Worm (Caenorhabditis elegans) whole organism, L1 larva: ENCODE data around the gene fkh-7.

Source experiments
- C04F5.9 ChIP-seq: sonication (generic microtip); optimal IDR thresholded peaks from 2 replicates; lab custom pipeline; 2016; ENCODE audit warnings: missing genetic modification characterization, missing compliant biosample characterization
- C16A3.4 ChIP-seq: fragments of 150-350 bp; optimal IDR thresholded peaks from 2 replicates; lab custom pipeline; 2014; ENCODE audit warnings: missing biosample characterization, missing genetic modification characterization
- F16B12.6 ChIP-seq: fragments of 150-350 bp; optimal IDR thresholded peaks from 2 replicates; lab custom pipeline; 2014; ENCODE audit warnings: missing biosample characterization, missing genetic modification characterization
- Y116A8C.19 ChIP-seq: sonication (generic microtip); optimal IDR thresholded peaks from 2 replicates; lab custom pipeline; 2016; ENCODE audit warnings: missing compliant biosample characterization, missing genetic modification characterization, borderline replicate concordance
- blmp-1 ChIP-seq: fragments of 150-350 bp; optimal IDR thresholded peaks from 2 replicates; lab custom pipeline; 2014; ENCODE audit warnings: missing biosample characterization, missing genetic modification characterization
- ceh-63 ChIP-seq: fragments of 200-800 bp; sonication (Bioruptor generic); optimal IDR thresholded peaks from 2 replicates; lab custom pipeline; 2018; ENCODE audit warnings: mild to moderate bottlenecking, missing genetic modification characterization, missing compliant biosample characterization
- ceh-8 ChIP-seq: fragments of 200-800 bp; sonication (Bioruptor generic); optimal IDR thresholded peaks from 2 replicates; lab custom pipeline; 2018; ENCODE audit warnings: mild to moderate bottlenecking, missing genetic modification characterization, moderate library complexity, missing compliant biosample characterization
- ceh-82 ChIP-seq, 3 experiments: fragments of 150-350 bp in 1 of 3; sonication (generic microtip) in 2 of 3; optimal IDR thresholded peaks; 2 replicates each; lab custom pipeline; 2014 to 2017; ENCODE audit warnings: missing biosample characterization in 3 of 3, missing genetic modification characterization in 3 of 3
- ceh-88 ChIP-seq: fragments of 200-800 bp; sonication (Bioruptor generic); IDR thresholded peaks from 2 replicates; pipeline ENCODE4 v1.3.6; 2022; ENCODE audit warnings: missing genetic modification characterization, missing compliant biosample characterization
- ceh-90 ChIP-seq: sonication (generic microtip); optimal IDR thresholded peaks from 2 replicates; lab custom pipeline; 2016; ENCODE audit warnings: missing genetic modification characterization, missing compliant biosample characterization
- dsc-1 ChIP-seq: sonication (generic microtip); optimal IDR thresholded peaks from 2 replicates; lab custom pipeline; 2016; ENCODE audit warnings: mild to moderate bottlenecking, missing genetic modification characterization, missing compliant biosample characterization
- efl-1 ChIP-seq, 4 experiments: fragments of 150-350 bp; optimal IDR thresholded peaks in 3 of 4; peaks in 1 of 4; 1 replicate in 1 of 4; 2 replicates in 3 of 4; lab custom pipeline; 2014; ENCODE audit warnings: missing biosample characterization in 2 of 4, missing genetic modification characterization in 2 of 4, missing genetic modification reagents in 2 of 4
- efl-3 ChIP-seq: fragments of 200-800 bp; sonication (Bioruptor generic); optimal IDR thresholded peaks from 2 replicates; lab custom pipeline; 2018; ENCODE audit warnings: mild to moderate bottlenecking, missing genetic modification characterization, missing compliant biosample characterization
- egl-27 ChIP-seq, 2 experiments: fragments of 150-350 bp in 1 of 2; sonication (generic microtip); optimal IDR thresholded peaks; 3 replicates each; lab custom pipeline; 2017 to 2018; ENCODE audit warnings: missing biosample characterization in 2 of 2, missing genetic modification characterization in 2 of 2, missing genetic modification reagents in 2 of 2
- elt-3 ChIP-seq, 6 experiments: fragments of 150-350 bp in 1 of 6; sonication (generic microtip); optimal IDR thresholded peaks; 2 replicates each; lab custom pipeline; 2017 to 2018; ENCODE audit warnings: missing biosample characterization in 6 of 6, missing genetic modification characterization in 6 of 6, inconsistent platforms in 1 of 6
- fkh-4 ChIP-seq: sonication (generic microtip); optimal IDR thresholded peaks from 2 replicates; lab custom pipeline; 2016; ENCODE audit warnings: missing compliant biosample characterization, missing genetic modification characterization, borderline replicate concordance
- fkh-8 ChIP-seq: sonication (generic microtip); optimal IDR thresholded peaks from 2 replicates; lab custom pipeline; 2016; ENCODE audit warnings: mild to moderate bottlenecking, missing genetic modification characterization, missing compliant biosample characterization
- fos-1 ChIP-seq: fragments of 150-350 bp; optimal IDR thresholded peaks from 2 replicates; lab custom pipeline; 2014; ENCODE audit warnings: missing biosample characterization, missing genetic modification characterization
- grh-1 ChIP-seq: fragments of 200-800 bp; sonication (Bioruptor generic); IDR thresholded peaks from 2 replicates; pipeline ENCODE4 v1.3.6; 2022; ENCODE audit warnings: missing genetic modification reagents, missing genetic modification characterization, missing compliant biosample characterization
- hlh-17 ChIP-seq: fragments of 200-800 bp; sonication (Bioruptor generic); optimal IDR thresholded peaks from 2 replicates; lab custom pipeline; 2018; ENCODE audit warnings: missing genetic modification characterization, mild to moderate bottlenecking, missing compliant biosample characterization, moderate library complexity, borderline replicate concordance
- hlh-4 ChIP-seq: sonication (generic microtip); optimal IDR thresholded peaks from 2 replicates; lab custom pipeline; 2016; ENCODE audit warnings: mild to moderate bottlenecking, missing genetic modification characterization, missing compliant biosample characterization
- jun-1 ChIP-seq: fragments of 150-350 bp; optimal IDR thresholded peaks from 2 replicates; lab custom pipeline; 2014; ENCODE audit warnings: missing biosample characterization, missing genetic modification reagents, missing genetic modification characterization
- lin-13 ChIP-seq: fragments of 150-350 bp; optimal IDR thresholded peaks from 2 replicates; lab custom pipeline; 2014; ENCODE audit warnings: missing biosample characterization, missing genetic modification reagents, missing genetic modification characterization
- lin-14 ChIP-seq: fragments of 200-800 bp; sonication (Bioruptor generic); optimal IDR thresholded peaks from 2 replicates; lab custom pipeline; 2018; ENCODE audit warnings: mild to moderate bottlenecking, missing genetic modification characterization, moderate library complexity, missing compliant biosample characterization
- lin-15B ChIP-seq: fragments of 150-350 bp; sonication (generic microtip); optimal IDR thresholded peaks from 3 replicates; lab custom pipeline; 2014; ENCODE audit warnings: missing biosample characterization, missing genetic modification characterization
- lin-35 ChIP-seq, 2 experiments: fragments of 150-350 bp; optimal IDR thresholded peaks; 2 replicates each; lab custom pipeline; 2014; ENCODE audit warnings: missing biosample characterization in 2 of 2, missing genetic modification characterization in 2 of 2, missing genetic modification reagents in 2 of 2
- lin-39 ChIP-seq: fragments of 150-350 bp; optimal IDR thresholded peaks from 2 replicates; lab custom pipeline; 2014; ENCODE audit warnings: missing biosample characterization, missing genetic modification reagents, missing genetic modification characterization
- lir-3 ChIP-seq: sonication (generic microtip); optimal IDR thresholded peaks from 2 replicates; lab custom pipeline; 2016; ENCODE audit warnings: mild to moderate bottlenecking, missing genetic modification characterization, moderate library complexity, missing compliant biosample characterization; ENCODE audit not compliant: poor library complexity
- mab-9 ChIP-seq: fragments of 200-800 bp; sonication (Bioruptor generic); IDR thresholded peaks from 2 replicates; pipeline ENCODE4 v1.3.6; 2022; ENCODE audit warnings: missing genetic modification reagents, missing genetic modification characterization, missing compliant biosample characterization
- mef-2 ChIP-seq: fragments of 150-350 bp; optimal IDR thresholded peaks from 2 replicates; lab custom pipeline; 2014; ENCODE audit warnings: missing biosample characterization, missing genetic modification characterization
- mep-1 ChIP-seq: fragments of 150-350 bp; optimal IDR thresholded peaks from 2 replicates; lab custom pipeline; 2014; ENCODE audit warnings: missing biosample characterization, missing genetic modification characterization
- nhr-11 ChIP-seq: fragments of 150-350 bp; optimal IDR thresholded peaks from 2 replicates; lab custom pipeline; 2014; ENCODE audit warnings: missing biosample characterization, missing genetic modification characterization
- nhr-20 ChIP-seq: sonication (generic microtip); optimal IDR thresholded peaks from 2 replicates; lab custom pipeline; 2016; ENCODE audit warnings: mild to moderate bottlenecking, missing genetic modification characterization, missing compliant biosample characterization
- nhr-237 ChIP-seq: fragments of 150-350 bp; optimal IDR thresholded peaks from 2 replicates; lab custom pipeline; 2014; ENCODE audit warnings: missing biosample characterization, missing genetic modification characterization
- nhr-71 ChIP-seq: sonication (generic microtip); optimal IDR thresholded peaks from 2 replicates; lab custom pipeline; 2016; ENCODE audit warnings: mild to moderate bottlenecking, missing genetic modification characterization, moderate library complexity, missing compliant biosample characterization
- nhr-76 ChIP-seq: sonication (generic microtip); optimal IDR thresholded peaks from 2 replicates; lab custom pipeline; 2017; ENCODE audit warnings: missing biosample characterization, missing genetic modification characterization
- nhr-84 ChIP-seq: sonication (generic microtip); optimal IDR thresholded peaks from 2 replicates; lab custom pipeline; 2017; ENCODE audit warnings: missing biosample characterization, missing genetic modification characterization
- pax-3 ChIP-seq: fragments of 200-800 bp; sonication (Bioruptor generic); optimal IDR thresholded peaks from 2 replicates; lab custom pipeline; 2018; ENCODE audit warnings: mild to moderate bottlenecking, missing genetic modification characterization, moderate library complexity, missing compliant biosample characterization
- pqm-1 ChIP-seq: sonication (generic microtip); optimal IDR thresholded peaks from 3 replicates; lab custom pipeline; 2017; ENCODE audit warnings: missing biosample characterization, missing genetic modification characterization
- snu-23 ChIP-seq: sonication (generic microtip); optimal IDR thresholded peaks from 2 replicates; lab custom pipeline; 2016; ENCODE audit warnings: missing genetic modification characterization, missing compliant biosample characterization
- sox-4 ChIP-seq: sonication (generic microtip); optimal IDR thresholded peaks from 2 replicates; lab custom pipeline; 2016; ENCODE audit warnings: missing genetic modification characterization, missing compliant biosample characterization
- sptf-1 ChIP-seq: fragments of 150-350 bp; optimal IDR thresholded peaks from 2 replicates; lab custom pipeline; 2014; ENCODE audit warnings: missing biosample characterization, missing genetic modification characterization
- tbx-2 ChIP-seq: sonication (generic microtip); optimal IDR thresholded peaks from 2 replicates; lab custom pipeline; 2016; ENCODE audit warnings: missing genetic modification characterization, missing compliant biosample characterization
- tlp-1 ChIP-seq: fragments of 150-350 bp; optimal IDR thresholded peaks from 2 replicates; lab custom pipeline; 2014; ENCODE audit warnings: missing biosample characterization, missing genetic modification characterization
- unc-130 ChIP-seq: fragments of 150-350 bp; optimal IDR thresholded peaks from 2 replicates; lab custom pipeline; 2017; ENCODE audit warnings: missing biosample characterization, missing genetic modification characterization, inconsistent platforms
- unc-30 ChIP-seq: sonication (generic microtip); optimal IDR thresholded peaks from 2 replicates; lab custom pipeline; 2017; ENCODE audit warnings: missing biosample characterization, missing genetic modification characterization
- unc-98 ChIP-seq: fragments of 200-800 bp; sonication (Bioruptor generic); IDR thresholded peaks from 2 replicates; pipeline ENCODE4 v1.3.6; 2022; ENCODE audit warnings: missing genetic modification characterization, missing compliant biosample characterization
- xbp-1 ChIP-seq: sonication (generic microtip); optimal IDR thresholded peaks from 2 replicates; lab custom pipeline; 2016; ENCODE audit warnings: missing genetic modification characterization, missing compliant biosample characterization
- zag-1 ChIP-seq: fragments of 150-350 bp; optimal IDR thresholded peaks from 2 replicates; lab custom pipeline; 2014; ENCODE audit warnings: missing biosample characterization, missing genetic modification characterization
- zip-4 ChIP-seq: fragments of 200-800 bp; sonication (Bioruptor generic); optimal IDR thresholded peaks from 2 replicates; lab custom pipeline; 2018; ENCODE audit warnings: mild to moderate bottlenecking, missing genetic modification characterization, moderate library complexity, missing compliant biosample characterization
- ztf-4 ChIP-seq: fragments of 150-350 bp; optimal IDR thresholded peaks from 2 replicates; lab custom pipeline; 2014; ENCODE audit warnings: missing biosample characterization, missing genetic modification characterization

fkh-7 gene

ce11 chrIV:5593804-5594214 is 9.3 kb downstream of the fkh-7 start (continued):
- no peak for TF ChIP-seq nhr-76
- TF ChIP-seq unc-98 (GFP tag; lab: Robert Waterston, UW), result 0 out of 2 replicates have a peak, but pooled peaks have one; percentile 33
- TF ChIP-seq sox-4 (tag; lab: Kevin White, UChicago), result no peak
- TF ChIP-seq F16B12.6 (tag; lab: Kevin White, UChicago), result no peak
- peak; percentile 98 for TF ChIP-seq lin-14
- TF ChIP-seq ceh-82 (tag; optimal IDR thresholded peaks at IDR 0.05; lab: Kevin White, UChicago), result peak in 1 of 3 experiments; percentile 28
- no peak for TF ChIP-seq pqm-1 (tag; lab: Kevin White, UChicago)
- no peak for TF ChIP-seq ceh-90 (tag; lab: Kevin White, UChicago)
- TF ChIP-seq ceh-88 (GFP tag; lab: Robert Waterston, UW), result no peak
- TF ChIP-seq jun-1 (tag; lab: Kevin White, UChicago), result peak; percentile 14
- peak; percentile 67 for TF ChIP-seq unc-130
- no peak for TF ChIP-seq pax-3
- peak; percentile 10 for TF ChIP-seq lir-3 (tag; lab: Kevin White, UChicago)
- no peak for TF ChIP-seq nhr-237 (tag; lab: Kevin White, UChicago)
- peak; percentile 65 for TF ChIP-seq nhr-11 (tag; lab: Kevin White, UChicago)
- TF ChIP-seq lin-13 (GFP tag; lab: Kevin White, UChicago), result peak; percentile 71
- no peak for TF ChIP-seq nhr-84
- TF ChIP-seq ceh-63, result no peak
- TF ChIP-seq efl-3 (GFP tag; lab: Kevin White, UChicago), result no peak
- TF ChIP-seq unc-30 (tag; lab: Kevin White, UChicago), result no peak
- TF ChIP-seq lin-35 (GFP tag; optimal IDR thresholded peaks at IDR 0.05; lab: Kevin White, UChicago), result peak; percentile 22 to 26
- TF ChIP-seq zip-4 (GFP tag; lab: Kevin White, UChicago), result no peak
- TF ChIP-seq grh-1 (GFP tag; lab: Robert Waterston, UW), result no peak
- TF ChIP-seq sptf-1 (tag; lab: Kevin White, UChicago), result no peak
- no peak for TF ChIP-seq hlh-4 (tag; lab: Kevin White, UChicago)
- TF ChIP-seq lin-15B (tag; lab: Kevin White, UChicago), result no peak
- peak; percentile 65 for TF ChIP-seq lin-39 (tag; lab: Kevin White, UChicago)
- no peak for TF ChIP-seq Y116A8C.19 (tag; lab: Kevin White, UChicago)
- no peak for TF ChIP-seq hlh-17
- TF ChIP-seq fkh-8 (tag; lab: Kevin White, UChicago), result no peak
- TF ChIP-seq fos-1 (tag; lab: Kevin White, UChicago), result no peak

- no peak for TF ChIP-seq C16A3.4 (tag; lab: Kevin White, UChicago)
- TF ChIP-seq fkh-4 (tag; lab: Kevin White, UChicago), result peak; percentile 36
- no peak for TF ChIP-seq mab-9
- TF ChIP-seq nhr-20, result peak; percentile 21
- TF ChIP-seq grh-1 (GFP tag; lab: Robert Waterston, UW), result no peak
- peak; percentile 11 for TF ChIP-seq blmp-1
- TF ChIP-seq mep-1 (tag; lab: Kevin White, UChicago), result peak; percentile 45
- no peak for TF ChIP-seq egl-27 (tag; optimal IDR thresholded peaks at IDR 0.05; lab: Kevin White, UChicago)
- TF ChIP-seq F16B12.6 (tag; lab: Kevin White, UChicago), result no peak
- TF ChIP-seq tbx-2 (tag; lab: Kevin White, UChicago), result no peak
- TF ChIP-seq nhr-84, result no peak
- no peak for TF ChIP-seq elt-3 (tag; optimal IDR thresholded peaks at IDR 0.05; lab: Kevin White, UChicago)
- TF ChIP-seq nhr-71 (tag; lab: Kevin White, UChicago), result peak; percentile 30
- peak; percentile 9 for TF ChIP-seq ztf-4 (tag; lab: Kevin White, UChicago)
- no peak for TF ChIP-seq C04F5.9
- TF ChIP-seq ceh-88 (GFP tag; lab: Robert Waterston, UW), result no peak
- TF ChIP-seq mef-2 (tag; lab: Kevin White, UChicago), result no peak
- no peak for TF ChIP-seq efl-1 (optimal IDR thresholded peaks at IDR 0.05; lab: Kevin White, UChicago)
- no peak for TF ChIP-seq efl-1 (GFP tag; optimal IDR thresholded peaks at IDR 0.05 in 1 of 2; lab: Kevin White, UChicago)
- TF ChIP-seq xbp-1 (tag; lab: Kevin White, UChicago), result no peak
- TF ChIP-seq tlp-1, result no peak
- TF ChIP-seq snu-23 (GFP tag; lab: Kevin White, UChicago), result peak; percentile 37
- TF ChIP-seq ceh-63, result no peak
- TF ChIP-seq dsc-1 (tag; lab: Kevin White, UChicago), result peak; percentile 95
- TF ChIP-seq zag-1 (tag; lab: Kevin White, UChicago), result no peak
- TF ChIP-seq ceh-82 (tag; optimal IDR thresholded peaks at IDR 0.05; lab: Kevin White, UChicago), result no peak
- no peak for TF ChIP-seq nhr-76
- peak; percentile 83 for TF ChIP-seq pax-3
- peak; percentile 29 for TF ChIP-seq sox-4 (tag; lab: Kevin White, UChicago)
- TF ChIP-seq ceh-8, result no peak
These were observed 11.1 kb downstream of the fkh-7 start for ce11 chrIV:5595567-5595966.
